Fruit fly (Drosophila melanogaster) whole organism, wandering third instar larva: ENCODE measurements around the gene beag.

Experiments used
- Abd-B ChIP-seq: fragments of >200 bp; optimal IDR thresholded peaks from 2 replicates; lab custom pipeline; 2017; ENCODE audit warnings: missing biosample characterization, missing genetic modification characterization
- CG32264 ChIP-seq: fragments of 200-800 bp; sonication (Bioruptor generic); optimal IDR thresholded peaks from 2 replicates; lab custom pipeline; 2016; ENCODE audit warnings: missing biosample characterization, missing genetic modification characterization
- CG9705 ChIP-seq: fragments of 200-800 bp; sonication (Bioruptor generic); optimal IDR thresholded peaks from 2 replicates; lab custom pipeline; 2018; ENCODE audit warnings: missing biosample characterization, mild to moderate bottlenecking, missing genetic modification characterization
- CrebA ChIP-seq: fragments of 200-800 bp; sonication (Bioruptor generic); optimal IDR thresholded peaks from 2 replicates; lab custom pipeline; 2016; ENCODE audit warnings: missing biosample characterization, mild to moderate bottlenecking, missing genetic modification characterization, borderline replicate concordance
- Dfd ChIP-seq: fragments of >200 bp; optimal IDR thresholded peaks from 2 replicates; lab custom pipeline; 2017; ENCODE audit warnings: missing biosample characterization, missing genetic modification characterization
- Dif ChIP-seq: fragments of 200-275, 200-300 bp; sonication (Bioruptor generic); optimal IDR thresholded peaks from 2 replicates; lab custom pipeline; 2018; ENCODE audit warnings: missing biosample characterization, missing genetic modification characterization; ENCODE audit not compliant: partially characterized antibody
- GATAd ChIP-seq: sonication (Bioruptor generic); optimal IDR thresholded peaks from 2 replicates; lab custom pipeline; 2016; ENCODE audit warnings: missing biosample characterization, missing genetic modification characterization
- HLH106 ChIP-seq: fragments of 200-800 bp; optimal IDR thresholded peaks from 3 replicates; lab custom pipeline; 2019; ENCODE audit warnings: missing biosample characterization, mild to moderate bottlenecking, missing genetic modification characterization, moderate library complexity
- Hnf4 ChIP-seq: fragments of 200-800 bp; sonication (Bioruptor generic); optimal IDR thresholded peaks from 2 replicates; lab custom pipeline; 2016; ENCODE audit warnings: missing biosample characterization, mild to moderate bottlenecking, missing genetic modification characterization
- Hr78 ChIP-seq: fragments of >200 bp; optimal IDR thresholded peaks from 2 replicates; lab custom pipeline; 2017; ENCODE audit warnings: missing biosample characterization, missing genetic modification characterization
- Jra ChIP-seq: sonication (Bioruptor generic); optimal IDR thresholded peaks from 2 replicates; lab custom pipeline; 2016; ENCODE audit warnings: missing biosample characterization, missing genetic modification characterization
- Mio ChIP-seq: sonication (Bioruptor generic); optimal IDR thresholded peaks from 2 replicates; lab custom pipeline; 2016; ENCODE audit warnings: missing biosample characterization, missing genetic modification characterization
- Myc ChIP-seq: fragments of >200 bp; optimal IDR thresholded peaks from 2 replicates; lab custom pipeline; 2017
- OdsH ChIP-seq: fragments of 200-800 bp; sonication (Bioruptor generic); optimal IDR thresholded peaks from 2 replicates; lab custom pipeline; 2016; ENCODE audit warnings: missing biosample characterization, mild to moderate bottlenecking, missing genetic modification characterization
- Rel ChIP-seq, 2 experiments: fragments of 200-800 bp; sonication (Bioruptor generic) in 1 of 2; optimal IDR thresholded peaks; 2 replicates in 1 of 2; 3 replicates in 1 of 2; lab custom pipeline; 2016 to 2019; ENCODE audit warnings: mild to moderate bottlenecking in 2 of 2, missing biosample characterization in 2 of 2, missing genetic modification characterization in 2 of 2, moderate library complexity in 1 of 2
- Sp1 ChIP-seq: fragments of 200-800 bp; sonication (Bioruptor generic); optimal IDR thresholded peaks from 3 replicates; lab custom pipeline; 2019; ENCODE audit warnings: missing biosample characterization, mild to moderate bottlenecking, missing genetic modification characterization, moderate library complexity
- Vsx2 ChIP-seq: fragments of 200-300, 225-300 bp; sonication (Bioruptor generic); optimal IDR thresholded peaks from 2 replicates; lab custom pipeline; 2018; ENCODE audit warnings: missing biosample characterization, missing genetic modification characterization; ENCODE audit not compliant: partially characterized antibody
- br ChIP-seq: fragments of 200-800 bp; sonication (Bioruptor generic); optimal IDR thresholded peaks from 2 replicates; lab custom pipeline; 2016; ENCODE audit warnings: missing biosample characterization, missing genetic modification characterization
- brk ChIP-seq: fragments of 200-800 bp; sonication (Bioruptor generic); optimal IDR thresholded peaks from 2 replicates; lab custom pipeline; 2016; ENCODE audit warnings: missing biosample characterization, mild to moderate bottlenecking, missing genetic modification characterization
- dmrt93B ChIP-seq: fragments of 200-800 bp; sonication (Bioruptor generic); optimal IDR thresholded peaks from 2 replicates; lab custom pipeline; 2018; ENCODE audit warnings: missing biosample characterization, mild to moderate bottlenecking, missing genetic modification characterization
- dsf ChIP-seq: sonication (Bioruptor generic); optimal IDR thresholded peaks from 2 replicates; lab custom pipeline; 2016; ENCODE audit warnings: missing biosample characterization, missing genetic modification characterization, borderline replicate concordance
- ey ChIP-seq: fragments of 200-800 bp; sonication (Bioruptor generic); optimal IDR thresholded peaks from 2 replicates; lab custom pipeline; 2016; ENCODE audit warnings: missing biosample characterization, missing genetic modification characterization
- foxo ChIP-seq, 2 experiments: fragments of 200-800 bp; sonication (Bioruptor generic); optimal IDR thresholded peaks; 2 replicates in 1 of 2; 3 replicates in 1 of 2; lab custom pipeline; 2016 to 2017; ENCODE audit warnings: missing biosample characterization in 2 of 2, missing genetic modification characterization in 2 of 2
- h ChIP-seq: fragments of 200-800 bp; sonication (Bioruptor generic); optimal IDR thresholded peaks from 3 replicates; lab custom pipeline; 2016; ENCODE audit warnings: missing biosample characterization, mild to moderate bottlenecking, missing genetic modification characterization
- lola ChIP-seq: fragments of >200 bp; optimal IDR thresholded peaks from 2 replicates; lab custom pipeline; 2017; ENCODE audit warnings: missing biosample characterization, missing genetic modification characterization
- pan ChIP-seq: fragments of >200 bp; optimal IDR thresholded peaks from 2 replicates; lab custom pipeline; 2017
- psq ChIP-seq: fragments of 200-800 bp; sonication (Bioruptor generic); optimal IDR thresholded peaks from 3 replicates; lab custom pipeline; 2017; ENCODE audit warnings: missing biosample characterization, mild to moderate bottlenecking, missing genetic modification characterization, moderate library complexity
- rgr ChIP-seq: fragments of 200-800 bp; sonication (Bioruptor generic); optimal IDR thresholded peaks from 3 replicates; lab custom pipeline; 2016; ENCODE audit warnings: missing biosample characterization, mild to moderate bottlenecking, missing genetic modification characterization
- sage ChIP-seq: fragments of 200-800 bp; sonication (Bioruptor generic); optimal IDR thresholded peaks from 2 replicates; lab custom pipeline; 2016; ENCODE audit warnings: missing biosample characterization, mild to moderate bottlenecking, missing genetic modification characterization
- sv ChIP-seq: fragments of 200-800 bp; sonication (Bioruptor generic); optimal IDR thresholded peaks from 3 replicates; lab custom pipeline; 2016; ENCODE audit warnings: missing biosample characterization, missing genetic modification characterization
- tai ChIP-seq: sonication (Bioruptor generic); optimal IDR thresholded peaks from 2 replicates; lab custom pipeline; 2016; ENCODE audit warnings: missing biosample characterization, missing genetic modification characterization
- usp ChIP-seq: fragments of >200 bp; optimal IDR thresholded peaks from 2 replicates; lab custom pipeline; 2017; ENCODE audit warnings: missing biosample characterization, missing genetic modification characterization
- woc ChIP-seq: sonication (Bioruptor generic); optimal IDR thresholded peaks from 2 replicates; lab custom pipeline; 2016; ENCODE audit warnings: missing biosample characterization, mild to moderate bottlenecking, missing genetic modification characterization

The beag gene

dm6 chr3R:9064874-9065273, at the start of gene beag, which contains the start of gene Ada:
Gene beag (minus strand): TSS chr3R:9065078.
Gene Ada (plus strand): TSS chr3R:9065183.
- peak in 1 of 2 experiments; percentile 42 for TF ChIP-seq foxo (GFP tag; optimal IDR thresholded peaks at IDR 0.05; lab: Kevin White, UChicago)
- no peak for TF ChIP-seq woc
- TF ChIP-seq tai = no peak
- TF ChIP-seq Dif (GFP tag; lab: Kevin White, UChicago) = no peak
- TF ChIP-seq Hr78 (GFP tag; lab: Kevin White, UChicago) = no peak
- TF ChIP-seq dsf (GFP tag; lab: Kevin White, UChicago) = no peak
- TF ChIP-seq HLH106 (tag; lab: Kevin White, UChicago) = peak; percentile 31
- peak; percentile 8 for TF ChIP-seq sv (GFP tag; lab: Kevin White, UChicago)
- TF ChIP-seq GATAd (GFP tag; lab: Kevin White, UChicago) = no peak
- no peak for TF ChIP-seq rgr (GFP tag; lab: Kevin White, UChicago)
- peak; percentile 29 for TF ChIP-seq CG9705 (GFP tag; lab: Kevin White, UChicago)
- TF ChIP-seq usp (GFP tag; lab: Kevin White, UChicago) = no peak
- TF ChIP-seq Sp1 (GFP tag; lab: Kevin White, UChicago) = peak; percentile 15
- TF ChIP-seq Dfd (GFP tag; lab: Kevin White, UChicago) = no peak
- TF ChIP-seq Myc (lab: Kevin White, UChicago) = peak; percentile 89
- no peak for TF ChIP-seq Hnf4
- TF ChIP-seq, all 38 proteins: peak for 6

dm6 chr3R:9104807-9105206, 39.9 kb upstream of the beag start:
- TF ChIP-seq Dfd (GFP tag; lab: Kevin White, UChicago) = no peak
- TF ChIP-seq Jra (GFP tag; lab: Kevin White, UChicago) = no peak
- no peak for TF ChIP-seq Mio (GFP tag; lab: Kevin White, UChicago)
- no peak for TF ChIP-seq brk (GFP tag; lab: Kevin White, UChicago)
- TF ChIP-seq woc = no peak
- TF ChIP-seq Rel (GFP tag; optimal IDR thresholded peaks at IDR 0.05; lab: Kevin White, UChicago) = no peak
- no peak for TF ChIP-seq Rel (tag; optimal IDR thresholded peaks at IDR 0.05; lab: Kevin White, UChicago)
- TF ChIP-seq Hr78 (GFP tag; lab: Kevin White, UChicago) = no peak
- TF ChIP-seq Hnf4 = no peak
- no peak for TF ChIP-seq h (GFP tag; lab: Kevin White, UChicago)
- TF ChIP-seq dsf (GFP tag; lab: Kevin White, UChicago) = no peak
- no peak for TF ChIP-seq Dif (GFP tag; lab: Kevin White, UChicago)

- peak; percentile 49 for TF ChIP-seq Dfd (GFP tag; lab: Kevin White, UChicago)
- TF ChIP-seq dsf (GFP tag; lab: Kevin White, UChicago) = no peak
- no peak for TF ChIP-seq woc
Measured at dm6 chr3R:9090303-9090702, 25.4 kb upstream of the beag start.

- no peak for TF ChIP-seq CrebA
- TF ChIP-seq brk (GFP tag; lab: Kevin White, UChicago) = no peak
Measured at dm6 chr3R:9085306-9085705, 20.4 kb upstream of the beag start.

dm6 chr3R:9083379-9083778, 18.5 kb upstream of the beag start:
- TF ChIP-seq dsf (GFP tag; lab: Kevin White, UChicago) (no peak), GATAd (GFP tag; lab: Kevin White, UChicago) (no peak), CG32264 (GFP tag; lab: Kevin White, UChicago) (no peak), Mio (GFP tag; lab: Kevin White, UChicago) (no peak), ey (GFP tag; lab: Kevin White, UChicago) (no peak), sage (GFP tag; lab: Kevin White, UChicago) (no peak), Abd-B (GFP tag; lab: Kevin White, UChicago) (no peak), dmrt93B (GFP tag; lab: Kevin White, UChicago) (no peak), br (GFP tag; lab: Kevin White, UChicago) (no peak), Dif (GFP tag; lab: Kevin White, UChicago) (no peak), rgr (GFP tag; lab: Kevin White, UChicago) (no peak), OdsH (no peak), h (GFP tag; lab: Kevin White, UChicago) (no peak), Vsx2 (GFP tag; lab: Kevin White, UChicago) (no peak), Rel (GFP tag; optimal IDR thresholded peaks at IDR 0.05; lab: Kevin White, UChicago) (no peak), Rel (tag; optimal IDR thresholded peaks at IDR 0.05; lab: Kevin White, UChicago) (no peak), pan (lab: Kevin White, UChicago) (no peak), CrebA (no peak), lola (no peak), psq (no peak)
